Worm (Caenorhabditis elegans) whole organism, L4/young adult: ENCODE data around the gene F44E2.3.

ENCODE experiments used
- W03F9.2 ChIP-seq: fragments of 150-350 bp; optimal IDR thresholded peaks from 2 replicates; lab custom pipeline; 2014; ENCODE audit warnings: missing biosample characterization, missing genetic modification characterization
- him-1 ChIP-seq: sonication (generic microtip); optimal IDR thresholded peaks from 2 replicates; lab custom pipeline; 2016; ENCODE audit warnings: missing genotype, missing genetic modification reagents, missing genetic modification characterization, missing compliant biosample characterization

- TF ChIP-seq him-1 (tag; lab: Kevin White, UChicago) (no peak), W03F9.2 (no peak)
Observed at ce11 chrIII:8805815-8806214, 23.3 kb downstream of the F44E2.3 start.
